Worm (Caenorhabditis elegans): ENCODE results near the gene bpl-1.

DNA sequence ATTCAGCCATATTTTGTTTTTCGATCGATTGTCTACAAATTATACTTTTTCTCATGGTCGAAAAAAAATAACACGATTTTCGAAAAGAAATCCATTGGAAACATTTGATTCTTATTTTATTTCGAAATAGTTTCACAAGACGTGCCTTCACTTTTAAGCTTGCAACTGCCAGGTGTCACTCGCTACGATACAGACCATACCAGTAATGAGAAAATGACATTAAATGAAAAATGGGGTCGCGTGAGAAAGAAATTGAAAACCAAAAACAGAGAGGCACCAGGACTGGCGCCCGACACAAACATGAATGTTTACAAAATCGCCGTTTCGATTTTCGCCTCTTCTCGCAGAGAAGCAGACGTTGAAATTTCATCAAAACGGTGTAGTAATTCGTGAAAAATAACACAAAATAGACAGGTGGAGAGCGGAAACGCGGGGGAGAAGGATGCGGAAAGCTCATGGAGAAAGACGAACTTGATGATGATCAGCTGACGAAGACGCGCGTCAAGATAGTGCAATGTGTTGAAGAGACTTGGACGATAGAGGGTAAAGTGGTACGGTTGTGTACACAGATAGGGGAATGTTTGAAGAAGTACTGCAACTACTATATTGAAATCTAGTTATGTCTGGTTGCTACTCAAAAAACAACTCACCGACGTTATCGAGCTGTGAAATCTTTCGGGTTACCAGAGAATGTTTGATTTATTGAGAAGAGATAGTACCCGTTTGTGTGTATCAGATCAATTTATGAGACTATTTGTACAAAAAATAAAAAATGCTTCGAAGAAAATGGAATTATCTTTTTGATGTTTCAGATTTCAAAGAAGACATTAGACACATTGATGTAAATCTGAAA is 37.7 kb upstream of the bpl-1 start:
- no peak for TF ChIP-seq nhr-76 (tag; optimal IDR thresholded peaks at IDR 0.05)
- no peak for TF ChIP-seq ZK546.5 (tag; optimal IDR thresholded peaks at IDR 0.05)
- TF ChIP-seq nhr-11 (tag; optimal IDR thresholded peaks at IDR 0.05) = no peak
- peak; percentile 87 for TF ChIP-seq pha-4 (tag; optimal IDR thresholded peaks at IDR 0.05)
- TF ChIP-seq ceh-28 (tag; optimal IDR thresholded peaks at IDR 0.05) = no peak
- no peak for TF ChIP-seq lin-15B (tag; optimal IDR thresholded peaks at IDR 0.05)
- no peak for TF ChIP-seq nhr-237 (tag; optimal IDR thresholded peaks at IDR 0.05)
- TF ChIP-seq unc-39 (tag; optimal IDR thresholded peaks at IDR 0.05) = no peak
- no peak for TF ChIP-seq unc-62 (GFP tag; optimal IDR thresholded peaks at IDR 0.05)
- no peak for TF ChIP-seq nfya-1 (tag; optimal IDR thresholded peaks at IDR 0.05; ENCODE audit: insufficient read depth)
- TF ChIP-seq skn-1 (tag; optimal IDR thresholded peaks at IDR 0.05) = no peak
- no peak for TF ChIP-seq lsy-12 (tag; optimal IDR thresholded peaks at IDR 0.05)

Data from whole organism, L3 larva.